Fruit fly (Drosophila melanogaster) whole organism, embryonic: Measurements from ENCODE around the gene CG13891.
A peak's percentile ranks its signal among the peaks of the same experiment; 100 is the strongest.

Source experiments
- ATbp ChIP-seq: fragments of 200-800 bp; sonication (Bioruptor generic); optimal IDR thresholded peaks from 2 replicates; lab custom pipeline; 2017; ENCODE audit warnings: missing biosample characterization, mild to moderate bottlenecking, missing genetic modification characterization, missing genetic modification reagents
- Asciz ChIP-seq: fragments of 200-800 bp; sonication (Bioruptor generic); optimal IDR thresholded peaks from 2 replicates; lab custom pipeline; 2017; ENCODE audit warnings: missing biosample characterization, mild to moderate bottlenecking, missing genetic modification characterization, missing genetic modification reagents
- Blimp-1 ChIP-seq: fragments of 200-800 bp; sonication (Bioruptor generic); optimal IDR thresholded peaks from 3 replicates; lab custom pipeline; 2018; ENCODE audit warnings: missing biosample characterization, missing genetic modification characterization, mild to moderate bottlenecking, moderate library complexity, missing genetic modification reagents
- CG11398 ChIP-seq: fragments of 200-800 bp; sonication (Bioruptor generic); optimal IDR thresholded peaks from 2 replicates; lab custom pipeline; 2016; ENCODE audit warnings: missing biosample characterization, missing genetic modification characterization
- CG11696 ChIP-seq: fragments of 200-800 bp; sonication (Bioruptor generic); IDR thresholded peaks from 2 replicates; pipeline ENCODE4 v1.3.6; 2022; ENCODE audit warnings: missing biosample characterization, missing genetic modification characterization
- CG1233 ChIP-seq: fragments of 200-800 bp; sonication (Bioruptor generic); optimal IDR thresholded peaks from 4 replicates; lab custom pipeline; 2018; ENCODE audit warnings: missing biosample characterization, mild to moderate bottlenecking, missing genetic modification characterization
- CG12942 ChIP-seq: fragments of 200-800 bp; sonication (Bioruptor generic); optimal IDR thresholded peaks from 3 replicates; lab custom pipeline; 2016; ENCODE audit warnings: missing biosample characterization, missing genetic modification characterization
- CG14667 ChIP-seq: fragments of 200-800 bp; sonication (Bioruptor generic); IDR thresholded peaks from 2 replicates; pipeline ENCODE4 v1.3.6; 2022; ENCODE audit warnings: missing biosample characterization, missing genetic modification characterization
- CG15696 ChIP-seq: fragments of 200-800 bp; sonication (Bioruptor generic); optimal IDR thresholded peaks from 2 replicates; lab custom pipeline; 2019; ENCODE audit warnings: missing biosample characterization, mild to moderate bottlenecking, missing genetic modification characterization, moderate library complexity
- CG1647 ChIP-seq: fragments of 200-800 bp; sonication (Bioruptor generic); optimal IDR thresholded peaks from 3 replicates; lab custom pipeline; 2016; ENCODE audit warnings: missing biosample characterization, missing genetic modification characterization
- CG18262 ChIP-seq: fragments of 200-800 bp; optimal IDR thresholded peaks from 3 replicates; lab custom pipeline; 2019; ENCODE audit warnings: missing biosample characterization, mild to moderate bottlenecking, missing genetic modification characterization, moderate library complexity
- CG31388 ChIP-seq: fragments of 200-800 bp; sonication (Bioruptor generic); optimal IDR thresholded peaks from 2 replicates; lab custom pipeline; 2016; ENCODE audit warnings: missing biosample characterization, missing genetic modification characterization
- CG31441 ChIP-seq: fragments of 200-800 bp; sonication (Bioruptor generic); IDR thresholded peaks from 2 replicates; pipeline ENCODE4 v1.3.6; 2022; ENCODE audit warnings: missing biosample characterization, missing genetic modification characterization
- CG32772 ChIP-seq: fragments of 200-800 bp; sonication (Bioruptor generic); IDR thresholded peaks from 2 replicates; pipeline ENCODE4 v1.3.6; 2022; ENCODE audit warnings: missing biosample characterization, missing genetic modification characterization
- CG3407 ChIP-seq: fragments of 200-800 bp; sonication (Bioruptor generic); optimal IDR thresholded peaks from 2 replicates; lab custom pipeline; 2018; ENCODE audit warnings: missing biosample characterization, mild to moderate bottlenecking, missing genetic modification characterization
- CG5180 ChIP-seq: fragments of 200-800 bp; sonication (Bioruptor generic); optimal IDR thresholded peaks from 3 replicates; lab custom pipeline; 2017; ENCODE audit warnings: missing biosample characterization, missing genetic modification characterization, mild to moderate bottlenecking, moderate library complexity, missing genetic modification reagents
- CG7928 ChIP-seq: fragments of 200-800 bp; sonication (Bioruptor generic); optimal IDR thresholded peaks from 2 replicates; lab custom pipeline; 2017; ENCODE audit warnings: missing biosample characterization, mild to moderate bottlenecking, missing genetic modification characterization
- CG9609 ChIP-seq: fragments of 200-800 bp; sonication (Bioruptor generic); optimal IDR thresholded peaks from 3 replicates; lab custom pipeline; 2016; ENCODE audit warnings: missing biosample characterization, missing genetic modification characterization
- CG9876 ChIP-seq: fragments of 200-800 bp; sonication (Bioruptor generic); optimal IDR thresholded peaks from 2 replicates; lab custom pipeline; 2016; ENCODE audit warnings: missing biosample characterization, missing genetic modification characterization
- CHES-1-like ChIP-seq: fragments of 200-800 bp; sonication (Bioruptor generic); optimal IDR thresholded peaks from 2 replicates; lab custom pipeline; 2016; ENCODE audit warnings: missing biosample characterization, missing genetic modification characterization
- ERR ChIP-seq: fragments of 200-800 bp; sonication (Bioruptor generic); optimal IDR thresholded peaks from 2 replicates; lab custom pipeline; 2016; ENCODE audit warnings: missing biosample characterization, missing genetic modification characterization
- Elba2 ChIP-seq: fragments of 200-800 bp; sonication (Bioruptor generic); optimal IDR thresholded peaks from 3 replicates; lab custom pipeline; 2016; ENCODE audit warnings: missing biosample characterization, missing genetic modification characterization
- Fer1 ChIP-seq: fragments of 200-800 bp; sonication (Bioruptor generic); optimal IDR thresholded peaks from 2 replicates; lab custom pipeline; 2017; ENCODE audit warnings: missing biosample characterization, mild to moderate bottlenecking, missing genetic modification characterization
- Jarid2 ChIP-seq: fragments of 200-800 bp; sonication (Bioruptor generic); optimal IDR thresholded peaks from 3 replicates; lab custom pipeline; 2017; ENCODE audit warnings: mild to moderate bottlenecking, missing biosample characterization, missing genetic modification reagents, missing genetic modification characterization
- Lpt ChIP-seq: fragments of >200 bp; optimal IDR thresholded peaks from 2 replicates; lab custom pipeline; 2018; ENCODE audit warnings: missing biosample characterization, missing genetic modification characterization
- MBD-R2 ChIP-seq: fragments of 200-800 bp; sonication (Bioruptor generic); IDR thresholded peaks from 2 replicates; pipeline ENCODE4 v1.3.6; 2022; ENCODE audit warnings: missing biosample characterization, missing genetic modification characterization
- Med ChIP-seq: fragments of 200-800 bp; sonication (Bioruptor generic); peaks from one replicate; lab custom pipeline; 2016; ENCODE audit warnings: missing biosample characterization, missing genetic modification characterization, mild to moderate bottlenecking, inconsistent platforms, moderate library complexity
- NFAT ChIP-seq: fragments of 200-800 bp; sonication (Bioruptor generic); IDR thresholded peaks from 2 replicates; pipeline ENCODE4 v1.3.6; 2022; ENCODE audit warnings: missing biosample characterization, missing genetic modification characterization
- Ptx1 ChIP-seq: fragments of 200-800 bp; sonication (Bioruptor generic); IDR thresholded peaks from 2 replicates; pipeline ENCODE4 v1.3.6; 2022; ENCODE audit warnings: missing biosample characterization, missing genetic modification characterization
- Six4 ChIP-seq: fragments of 200-800 bp; sonication (Bioruptor generic); optimal IDR thresholded peaks from 2 replicates; lab custom pipeline; 2016; ENCODE audit warnings: missing biosample characterization, missing genetic modification characterization
- Ssrp ChIP-seq: fragments of 200-800 bp; sonication (Bioruptor generic); optimal IDR thresholded peaks from 2 replicates; lab custom pipeline; 2018; ENCODE audit warnings: missing biosample characterization, mild to moderate bottlenecking, missing genetic modification characterization, moderate library complexity
- Usf ChIP-seq: fragments of 200-800 bp; sonication (Bioruptor generic); optimal IDR thresholded peaks from 2 replicates; lab custom pipeline; 2017; ENCODE audit warnings: missing genotype, missing biosample characterization, missing genetic modification characterization
- YL-1 ChIP-seq: fragments of 200-800 bp; sonication (Bioruptor generic); optimal IDR thresholded peaks from 3 replicates; lab custom pipeline; 2017; ENCODE audit warnings: missing biosample characterization, mild to moderate bottlenecking, missing genetic modification characterization
- amos ChIP-seq: fragments of 200-800 bp; sonication (Bioruptor generic); IDR thresholded peaks from 2 replicates; pipeline ENCODE4 v1.3.6; 2022; ENCODE audit warnings: missing biosample characterization, missing genetic modification characterization; ENCODE audit not compliant: partially characterized antibody
- ap ChIP-seq: fragments of 200-800 bp; sonication (Bioruptor generic); IDR thresholded peaks from 2 replicates; pipeline ENCODE4 v1.3.6; 2022; ENCODE audit warnings: missing biosample characterization, missing genetic modification characterization
- ara ChIP-seq: fragments of 200-800 bp; sonication (Bioruptor generic); IDR thresholded peaks from 2 replicates; pipeline ENCODE4 v1.3.6; 2022; ENCODE audit warnings: missing biosample characterization, missing genetic modification characterization
- az2 ChIP-seq: fragments of 200-800 bp; sonication (Bioruptor generic); optimal IDR thresholded peaks from 3 replicates; lab custom pipeline; 2016; ENCODE audit warnings: missing biosample characterization, missing genetic modification characterization
- danr ChIP-seq: fragments of 200-800 bp; sonication (Bioruptor generic); IDR thresholded peaks from 2 replicates; pipeline ENCODE4 v1.3.6; 2022; ENCODE audit warnings: missing biosample characterization, missing genetic modification characterization
- eyg ChIP-seq: fragments of 200-800 bp; sonication (Bioruptor generic); optimal IDR thresholded peaks from 3 replicates; lab custom pipeline; 2016; ENCODE audit warnings: missing biosample characterization, missing genetic modification characterization
- ham ChIP-seq: fragments of 200-800 bp; sonication (Bioruptor generic); IDR thresholded peaks from 2 replicates; pipeline ENCODE4 v1.3.6; 2022; ENCODE audit warnings: missing biosample characterization, missing genetic modification characterization
- hth ChIP-seq: fragments of >200 bp; optimal IDR thresholded peaks from 2 replicates; lab custom pipeline; 2017; ENCODE audit warnings: inconsistent platforms
- insv ChIP-seq, 2 experiments: fragments of 200-800 bp; sonication (Bioruptor generic); optimal IDR thresholded peaks; 3 replicates each; lab custom pipeline; 2016 to 2018; ENCODE audit warnings: missing biosample characterization in 2 of 2, missing genetic modification characterization in 2 of 2
- lola ChIP-seq, 3 experiments: fragments of >200 bp in 2 of 3; fragments of 200-800 bp in 1 of 3; sonication (Bioruptor generic) in 1 of 3; optimal IDR thresholded peaks; 2 replicates each; lab custom pipeline; 2017 to 2019; ENCODE audit warnings: missing biosample characterization in 3 of 3, missing genetic modification characterization in 3 of 3, mild to moderate bottlenecking in 1 of 3, moderate library complexity in 1 of 3
- mld ChIP-seq: fragments of 200-800 bp; sonication (Bioruptor generic); IDR thresholded peaks from 3 replicates; pipeline ENCODE4 v1.3.6; 2022; ENCODE audit warnings: missing biosample characterization, missing genetic modification characterization; ENCODE audit not compliant: partially characterized antibody
- pb ChIP-seq: fragments of 200-800 bp; sonication (Bioruptor generic); optimal IDR thresholded peaks from 3 replicates; lab custom pipeline; 2016; ENCODE audit warnings: missing biosample characterization, missing genetic modification characterization
- pfk ChIP-seq: fragments of 200-800 bp; sonication (Bioruptor generic); optimal IDR thresholded peaks from 2 replicates; lab custom pipeline; 2018; ENCODE audit warnings: missing biosample characterization, mild to moderate bottlenecking, missing genetic modification characterization, moderate library complexity
- repo ChIP-seq: fragments of 200-800 bp; sonication (Bioruptor generic); optimal IDR thresholded peaks from 2 replicates; lab custom pipeline; 2016; ENCODE audit warnings: missing biosample characterization, missing genetic modification characterization
- shn ChIP-seq: fragments of 200-800 bp; sonication (Bioruptor generic); optimal IDR thresholded peaks from 3 replicates; lab custom pipeline; 2016; ENCODE audit warnings: missing biosample characterization, missing genetic modification characterization
- sim ChIP-seq: fragments of 200-800 bp; sonication (Bioruptor generic); IDR thresholded peaks from 2 replicates; pipeline ENCODE4 v1.3.6; 2022; ENCODE audit warnings: missing biosample characterization, missing genetic modification characterization
- sob ChIP-seq: fragments of 200-800 bp; sonication (Bioruptor generic); IDR thresholded peaks from 2 replicates; pipeline ENCODE4 v1.3.6; 2022; ENCODE audit warnings: missing biosample characterization, missing genetic modification characterization
- stwl ChIP-seq: fragments of 200-800 bp; sonication (Bioruptor generic); optimal IDR thresholded peaks from 3 replicates; lab custom pipeline; 2018; ENCODE audit warnings: missing biosample characterization, mild to moderate bottlenecking, missing genetic modification characterization, moderate library complexity
- z ChIP-seq: fragments of 200-800 bp; sonication (Bioruptor generic); IDR thresholded peaks from 3 replicates; pipeline ENCODE4 v1.3.6; 2022; ENCODE audit warnings: missing biosample characterization, missing genetic modification characterization
- zen ChIP-seq: fragments of 200-800 bp; sonication (Bioruptor generic); optimal IDR thresholded peaks from 3 replicates; lab custom pipeline; 2018; ENCODE audit warnings: missing biosample characterization, mild to moderate bottlenecking, missing genetic modification characterization, moderate library complexity

CG13891 gene

DNA sequence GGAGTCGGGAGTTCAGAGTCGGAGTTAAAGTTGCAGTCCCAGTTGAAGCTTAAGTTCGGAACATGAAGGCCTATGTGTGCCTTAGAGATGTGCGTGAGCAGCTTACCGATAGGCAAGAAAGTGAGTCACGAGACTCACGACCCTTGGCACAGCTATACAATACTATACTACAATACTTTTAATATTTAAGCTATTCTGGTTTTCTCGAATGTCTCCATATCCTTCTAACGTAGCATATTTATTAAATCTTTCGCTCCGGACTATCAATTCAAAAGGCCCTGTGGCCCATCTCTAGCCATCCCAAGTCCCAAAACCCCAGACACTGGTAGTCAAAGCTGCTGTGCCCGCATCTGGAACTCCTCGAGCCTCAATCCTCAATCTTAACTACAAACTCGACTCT, 43.5 kb downstream of the CG13891 start (continued):
- TF ChIP-seq repo (GFP tag; lab: Kevin White, UChicago) (no peak), MBD-R2 (no peak), CG9876 (GFP tag; lab: Kevin White, UChicago) (no peak), insv (GFP tag; optimal IDR thresholded peaks at IDR 0.05; lab: Kevin White, UChicago) (no peak), CG1647 (GFP tag; lab: Kevin White, UChicago) (no peak), sob (GFP tag; lab: Robert Waterston, UW) (no peak), CG11398 (GFP tag; lab: Kevin White, UChicago) (no peak), Ssrp (tag; lab: Kevin White, UChicago) (no peak), pb (no peak), CG14667 (GFP tag; lab: Robert Waterston, UW) (no peak), CG15696 (tag; lab: Kevin White, UChicago) (no peak), Med (GFP tag; lab: Kevin White, UChicago) (peak; percentile 80), amos (GFP tag; lab: Robert Waterston, UW) (peak; percentile 41; the same call in 1 of the 2 replicates), CG7928 (GFP tag; lab: Kevin White, UChicago) (no peak), CG31441 (no peak), ara (peak; percentile 56), zen (tag; lab: Kevin White, UChicago) (no peak), shn (GFP tag; lab: Kevin White, UChicago) (no peak), eyg (GFP tag; lab: Kevin White, UChicago) (no peak), z (GFP tag; lab: Robert Waterston, UW) (no peak), Six4 (GFP tag; lab: Kevin White, UChicago) (no peak), CG31388 (no peak), Ptx1 (GFP tag; lab: Robert Waterston, UW) (peak; percentile 39; the same call in 1 of the 2 replicates), hth (lab: Kevin White, UChicago) (no peak), ap (GFP tag; lab: Robert Waterston, UW) (no peak), Fer1 (GFP tag; lab: Kevin White, UChicago) (no peak), ham (GFP tag; lab: Robert Waterston, UW) (no peak), mld (GFP tag; lab: Robert Waterston, UW) (no peak), CG12942 (no peak), Usf (GFP tag; lab: Kevin White, UChicago) (no peak), pfk (GFP tag; lab: Kevin White, UChicago) (no peak), CHES-1-like (GFP tag; lab: Kevin White, UChicago) (no peak), NFAT (no peak), YL-1 (GFP tag; lab: Kevin White, UChicago) (no peak), CG9609 (GFP tag; lab: Kevin White, UChicago) (no peak), CG5180 (GFP tag; lab: Kevin White, UChicago) (no peak), danr (GFP tag; lab: Robert Waterston, UW) (no peak), Lpt (GFP tag; lab: Kevin White, UChicago) (no peak), ATbp (no peak), ERR (GFP tag; lab: Kevin White, UChicago) (no peak), Elba2 (no peak), Jarid2 (GFP tag; lab: Kevin White, UChicago) (no peak), Blimp-1 (GFP tag; lab: Kevin White, UChicago) (peak; percentile 16), CG32772 (GFP tag; lab: Robert Waterston, UW) (no peak), CG11696 (GFP tag; lab: Robert Waterston, UW) (no peak), CG18262 (tag; lab: Kevin White, UChicago) (peak; percentile 25), Asciz (GFP tag; lab: Kevin White, UChicago) (no peak), lola (GFP tag; optimal IDR thresholded peaks at IDR 0.05; lab: Kevin White, UChicago) (no peak), CG3407 (GFP tag; lab: Kevin White, UChicago) (no peak), sim (GFP tag; lab: Robert Waterston, UW) (no peak), CG1233 (GFP tag; lab: Kevin White, UChicago) (no peak), az2 (no peak), stwl (tag; lab: Kevin White, UChicago) (no peak)
